Worm (Caenorhabditis elegans) whole organism, L4 larva: ENCODE data around the gene F07A11.4.

Source experiments
- D1046.2 ChIP-seq: fragments of 200-800 bp; sonication (Bioruptor generic); IDR thresholded peaks from 2 replicates; pipeline ENCODE4 v1.3.6; 2022; ENCODE audit warnings: missing genetic modification characterization, missing compliant biosample characterization
- F49E8.2 ChIP-seq: sonication (generic microtip); optimal IDR thresholded peaks from 2 replicates; lab custom pipeline; 2016; ENCODE audit warnings: missing compliant biosample characterization, mild to moderate bottlenecking, missing genetic modification characterization, borderline replicate concordance
- Y105C5A.15 ChIP-seq: fragments of 200-800 bp; sonication (Bioruptor generic); IDR thresholded peaks from 2 replicates; pipeline ENCODE4 v1.3.6; 2022; ENCODE audit warnings: missing genetic modification characterization, missing compliant biosample characterization
- Y48G9A.11 ChIP-seq: fragments of 200-800 bp; sonication (Bioruptor generic); IDR thresholded peaks from 2 replicates; pipeline ENCODE4 v1.3.6; 2022; ENCODE audit warnings: missing genetic modification reagents, missing genetic modification characterization, missing compliant biosample characterization
- Y5F2A.4 ChIP-seq: fragments of 200-800 bp; sonication (Bioruptor generic); optimal IDR thresholded peaks from 2 replicates; lab custom pipeline; 2018; ENCODE audit warnings: mild to moderate bottlenecking, missing genetic modification characterization, missing compliant biosample characterization
- arid-1 ChIP-seq: fragments of 200-800 bp; sonication (Bioruptor generic); conservative IDR thresholded peaks from 2 replicates; pipeline ENCODE4 v1.3.6; 2022; ENCODE audit warnings: missing genetic modification reagents, missing genetic modification characterization, missing compliant biosample characterization
- attf-4 ChIP-seq: sonication (generic microtip); optimal IDR thresholded peaks from 3 replicates; lab custom pipeline; 2017; ENCODE audit warnings: missing biosample characterization, missing genetic modification characterization
- ceh-20 ChIP-seq: fragments of 200-800 bp; sonication (Bioruptor generic); IDR thresholded peaks from 2 replicates; pipeline ENCODE4 v1.3.6; 2022; ENCODE audit warnings: missing genetic modification reagents, missing genetic modification characterization, missing compliant biosample characterization
- ces-1 ChIP-seq: fragments of 150-350 bp; sonication (generic microtip); optimal IDR thresholded peaks from 4 replicates; lab custom pipeline; 2014; ENCODE audit warnings: missing biosample characterization, missing genetic modification reagents, missing genetic modification characterization
- daf-16 ChIP-seq, 3 experiments: sonication (generic microtip); optimal IDR thresholded peaks; 2 replicates each; lab custom pipeline; 2016 to 2017; ENCODE audit warnings: missing genetic modification characterization in 3 of 3, missing genetic modification reagents in 3 of 3, mild to moderate bottlenecking in 2 of 3, missing compliant biosample characterization in 2 of 3, missing biosample characterization in 1 of 3, moderate library complexity in 1 of 3
- daf-19 ChIP-seq: fragments of 200-800 bp; sonication (Bioruptor generic); conservative IDR thresholded peaks from 2 replicates; pipeline ENCODE4 v1.3.6; 2022; ENCODE audit warnings: missing genetic modification characterization, missing compliant biosample characterization
- dmd-6 ChIP-seq: fragments of 200-800 bp; sonication (Bioruptor generic); IDR thresholded peaks from 2 replicates; pipeline ENCODE4 v1.3.6; 2022; ENCODE audit warnings: missing genetic modification reagents, missing genetic modification characterization, missing compliant biosample characterization
- dpl-1 ChIP-seq: fragments of 150-350 bp; optimal IDR thresholded peaks from 2 replicates; lab custom pipeline; 2014; ENCODE audit warnings: missing biosample characterization, missing genetic modification reagents, missing genetic modification characterization
- duxl-1 ChIP-seq: sonication (generic microtip); optimal IDR thresholded peaks from 2 replicates; lab custom pipeline; 2016; ENCODE audit warnings: mild to moderate bottlenecking, missing genetic modification characterization, moderate library complexity, missing compliant biosample characterization; ENCODE audit not compliant: poor library complexity
- dve-1 ChIP-seq: sonication (generic microtip); optimal IDR thresholded peaks from 2 replicates; lab custom pipeline; 2017; ENCODE audit warnings: antibody characterized with exemption, mild to moderate bottlenecking, missing genetic modification characterization, missing compliant biosample characterization; ENCODE audit not compliant: insufficient read depth
- egl-27 ChIP-seq: sonication (generic microtip); optimal IDR thresholded peaks from 3 replicates; lab custom pipeline; 2017; ENCODE audit warnings: missing biosample characterization, missing genetic modification reagents, missing genetic modification characterization
- fos-1 ChIP-seq: fragments of 150-350 bp; optimal IDR thresholded peaks from 2 replicates; lab custom pipeline; 2014; ENCODE audit warnings: missing biosample characterization, missing genetic modification characterization
- hlh-11 ChIP-seq: fragments of 200-800 bp; sonication (Bioruptor generic); optimal IDR thresholded peaks from 2 replicates; lab custom pipeline; 2018; ENCODE audit warnings: mild to moderate bottlenecking, missing genetic modification characterization, missing compliant biosample characterization
- hlh-30 ChIP-seq: sonication (generic microtip); optimal IDR thresholded peaks from 2 replicates; lab custom pipeline; 2017; ENCODE audit warnings: antibody characterized with exemption, mild to moderate bottlenecking, missing genetic modification characterization, missing compliant biosample characterization; ENCODE audit not compliant: insufficient read depth
- hmg-1.1 ChIP-seq: fragments of 200-800 bp; sonication (Bioruptor generic); IDR thresholded peaks from 2 replicates; pipeline ENCODE4 v1.3.6; 2022; ENCODE audit warnings: missing genetic modification reagents, missing genetic modification characterization, missing compliant biosample characterization
- jun-1 ChIP-seq: fragments of 150-350 bp; optimal IDR thresholded peaks from 2 replicates; lab custom pipeline; 2014; ENCODE audit warnings: missing biosample characterization, missing genetic modification reagents, missing genetic modification characterization
- lim-7 ChIP-seq: fragments of 200-800 bp; sonication (Bioruptor generic); IDR thresholded peaks from 2 replicates; pipeline ENCODE4 v1.3.6; 2022; ENCODE audit warnings: missing genetic modification characterization, missing compliant biosample characterization
- lin-15B ChIP-seq: fragments of 150-350 bp; sonication (generic microtip); optimal IDR thresholded peaks from 3 replicates; lab custom pipeline; 2014; ENCODE audit warnings: missing biosample characterization, missing genetic modification characterization
- lin-38 ChIP-seq: fragments of 200-800 bp; sonication (Bioruptor generic); IDR thresholded peaks from 2 replicates; pipeline ENCODE4 v1.3.6; 2022; ENCODE audit warnings: missing genetic modification reagents, missing genetic modification characterization, missing compliant biosample characterization
- lin-39 ChIP-seq: fragments of 150-350 bp; optimal IDR thresholded peaks from 2 replicates; lab custom pipeline; 2014; ENCODE audit warnings: missing biosample characterization, missing genetic modification reagents, missing genetic modification characterization
- madf-9 ChIP-seq: fragments of 200-800 bp; sonication (Bioruptor generic); conservative IDR thresholded peaks from 2 replicates; pipeline ENCODE4 v1.3.6; 2022; ENCODE audit warnings: missing genetic modification reagents, missing genetic modification characterization, missing compliant biosample characterization
- mdl-1 ChIP-seq, 2 experiments: fragments of 150-350 bp in 1 of 2; sonication (generic microtip) in 1 of 2; optimal IDR thresholded peaks; 2 replicates each; lab custom pipeline; 2014 to 2017; ENCODE audit warnings: missing biosample characterization in 2 of 2, missing genetic modification characterization in 2 of 2
- mdt-29 ChIP-seq: fragments of 200-800 bp; sonication (Bioruptor generic); IDR thresholded peaks from 2 replicates; pipeline ENCODE4 v1.3.6; 2022; ENCODE audit warnings: missing genetic modification reagents, missing genetic modification characterization, missing compliant biosample characterization
- mxl-2 ChIP-seq: fragments of 200-800 bp; sonication (Bioruptor generic); conservative IDR thresholded peaks from 2 replicates; pipeline ENCODE4 v1.3.6; 2022; ENCODE audit warnings: missing genetic modification reagents, missing genetic modification characterization, missing compliant biosample characterization
- mxl-3 ChIP-seq: fragments of 200-800 bp; sonication (Bioruptor generic); optimal IDR thresholded peaks from 2 replicates; lab custom pipeline; 2018; ENCODE audit warnings: mild to moderate bottlenecking, missing genetic modification characterization, missing compliant biosample characterization
- nhr-102 ChIP-seq: sonication (generic microtip); optimal IDR thresholded peaks from 2 replicates; lab custom pipeline; 2016; ENCODE audit warnings: mild to moderate bottlenecking, missing genetic modification characterization, moderate library complexity, missing compliant biosample characterization
- nhr-111 ChIP-seq: fragments of 200-800 bp; sonication (Bioruptor generic); optimal IDR thresholded peaks from 2 replicates; lab custom pipeline; 2018; ENCODE audit warnings: mild to moderate bottlenecking, missing genetic modification characterization, missing compliant biosample characterization
- nhr-42 ChIP-seq: fragments of 200-800 bp; sonication (Bioruptor generic); IDR thresholded peaks from 2 replicates; pipeline ENCODE4 v1.3.6; 2022; ENCODE audit warnings: missing genetic modification characterization, missing compliant biosample characterization
- nhr-6 ChIP-seq: fragments of 150-350 bp; optimal IDR thresholded peaks from 2 replicates; lab custom pipeline; 2014; ENCODE audit warnings: missing biosample characterization, missing genetic modification characterization
- nhr-76 ChIP-seq: fragments of 150-350 bp; optimal IDR thresholded peaks from 2 replicates; lab custom pipeline; 2014; ENCODE audit warnings: missing biosample characterization, missing genetic modification characterization
- nhr-77 ChIP-seq: fragments of 150-350 bp; optimal IDR thresholded peaks from 2 replicates; lab custom pipeline; 2014; ENCODE audit warnings: missing biosample characterization, missing genetic modification characterization
- pqm-1 ChIP-seq: sonication (generic microtip); optimal IDR thresholded peaks from 2 replicates; lab custom pipeline; 2017; ENCODE audit warnings: missing biosample characterization, missing genetic modification characterization
- saeg-2 ChIP-seq: fragments of 200-800 bp; sonication (Bioruptor generic); IDR thresholded peaks from 2 replicates; pipeline ENCODE4 v1.3.6; 2022; ENCODE audit warnings: missing genetic modification reagents, missing genetic modification characterization, missing compliant biosample characterization
- skn-1 ChIP-seq: fragments of 150-350 bp; optimal IDR thresholded peaks from 2 replicates; lab custom pipeline; 2014; ENCODE audit warnings: missing biosample characterization, missing genetic modification characterization
- spr-3 ChIP-seq: fragments of 200-800 bp; sonication (Bioruptor generic); optimal IDR thresholded peaks from 2 replicates; lab custom pipeline; 2018; ENCODE audit warnings: mild to moderate bottlenecking, missing genetic modification characterization, missing compliant biosample characterization
- tag-97 ChIP-seq: fragments of 200-800 bp; sonication (Bioruptor generic); IDR thresholded peaks from 2 replicates; pipeline ENCODE4 v1.3.6; 2022; ENCODE audit warnings: missing genetic modification characterization, missing compliant biosample characterization
- tra-1 ChIP-seq: fragments of 200-800 bp; sonication (Bioruptor generic); IDR thresholded peaks from 2 replicates; pipeline ENCODE4 v1.3.6; 2022; ENCODE audit warnings: missing genetic modification reagents, missing genetic modification characterization, missing compliant biosample characterization
- unc-62 ChIP-seq, 3 experiments: fragments of 150-350 bp in 1 of 3; sonication (generic microtip); optimal IDR thresholded peaks in 2 of 3; peaks in 1 of 3; 1 replicate in 1 of 3; 2 replicates in 2 of 3; lab custom pipeline; 2014 to 2017; ENCODE audit warnings: missing biosample characterization in 3 of 3, missing genetic modification characterization in 3 of 3, missing genetic modification reagents in 3 of 3, missing genotype in 1 of 3
- zag-1 ChIP-seq: fragments of 150-350 bp; optimal IDR thresholded peaks from 2 replicates; lab custom pipeline; 2014; ENCODE audit warnings: missing biosample characterization, missing genetic modification characterization
- zfp-2 ChIP-seq: sonication (generic microtip); optimal IDR thresholded peaks from 2 replicates; lab custom pipeline; 2016; ENCODE audit warnings: mild to moderate bottlenecking, missing genetic modification characterization, missing compliant biosample characterization
- zip-11 ChIP-seq: fragments of 200-800 bp; sonication (Bioruptor generic); IDR thresholded peaks from 2 replicates; pipeline ENCODE4 v1.3.6; 2022; ENCODE audit warnings: missing genetic modification characterization, missing compliant biosample characterization
- zip-2 ChIP-seq: fragments of 150-350 bp; optimal IDR thresholded peaks from 2 replicates; lab custom pipeline; 2014; ENCODE audit warnings: missing biosample characterization, missing genetic modification characterization

Gene F07A11.4

ce11 chrII:11611462-11611861, 10.7 kb downstream of the F07A11.4 start (continued):
- TF ChIP-seq Y105C5A.15 (no peak), lin-38 (GFP tag; lab: Robert Waterston, UW) (no peak), spr-3 (GFP tag; lab: Kevin White, UChicago) (no peak), duxl-1 (no peak), zip-2 (tag; lab: Kevin White, UChicago) (no peak), tag-97 (GFP tag; lab: Robert Waterston, UW) (no peak), nhr-102 (tag; lab: Kevin White, UChicago) (no peak), D1046.2 (GFP tag; lab: Robert Waterston, UW) (no peak), nhr-111 (GFP tag; lab: Kevin White, UChicago) (no peak), nhr-76 (tag; lab: Kevin White, UChicago) (no peak), F49E8.2 (tag; lab: Kevin White, UChicago) (no peak), tra-1 (GFP tag; lab: Robert Waterston, UW) (peak; percentile 66), daf-19 (GFP tag; lab: Robert Waterston, UW) (no peak), dpl-1 (GFP tag; lab: Kevin White, UChicago) (no peak), saeg-2 (no peak), nhr-6 (tag; lab: Kevin White, UChicago) (no peak), fos-1 (no peak), nhr-77 (tag; lab: Kevin White, UChicago) (peak; percentile 44), zag-1 (tag; lab: Kevin White, UChicago) (no peak), skn-1 (tag; lab: Kevin White, UChicago) (no peak), Y48G9A.11 (GFP tag; lab: Robert Waterston, UW) (no peak), madf-9 (GFP tag; lab: Robert Waterston, UW) (no peak), hmg-1.1 (GFP tag; lab: Robert Waterston, UW) (no peak), attf-4 (tag; lab: Kevin White, UChicago) (no peak), pqm-1 (tag; lab: Kevin White, UChicago) (peak; percentile 62), nhr-42 (GFP tag; lab: Robert Waterston, UW) (no peak), ces-1 (no peak), mdl-1 (tag; optimal IDR thresholded peaks at IDR 0.05; lab: Kevin White, UChicago) (no peak), mxl-2 (peak; percentile 53; the same call in 1 of the 2 replicates), ceh-20 (GFP tag; lab: Robert Waterston, UW) (no peak), lin-15B (tag; lab: Kevin White, UChicago) (no peak), Y5F2A.4 (GFP tag; lab: Kevin White, UChicago) (no peak)
- TF ChIP-seq, all 104 proteins: peak for 13

- 0 out of 2 replicates have a peak, but pooled peaks have one; percentile 51 for TF ChIP-seq lim-7
- peak; percentile 17 for TF ChIP-seq hlh-11 (tag; lab: Kevin White, UChicago)
- TF ChIP-seq zip-11 (GFP tag; lab: Robert Waterston, UW) = no peak
- peak; percentile 9 for TF ChIP-seq mxl-3 (GFP tag; lab: Kevin White, UChicago)
- TF ChIP-seq madf-9 (GFP tag; lab: Robert Waterston, UW) = no peak
- TF ChIP-seq arid-1 (GFP tag; lab: Robert Waterston, UW) = no peak
- no peak for TF ChIP-seq mdt-29 (GFP tag; lab: Robert Waterston, UW)
- TF ChIP-seq unc-62 (GFP tag; optimal IDR thresholded peaks at IDR 0.05 in 1 of 2; lab: Kevin White, UChicago) = no peak
- TF ChIP-seq unc-62 (tag; optimal IDR thresholded peaks at IDR 0.05; lab: Kevin White, UChicago) = no peak
- TF ChIP-seq hlh-30 (tag; lab: Kevin White, UChicago) = peak; percentile 52
- no peak for TF ChIP-seq attf-4 (tag; lab: Kevin White, UChicago)
- peak in 1 of 2 experiments; percentile 29 for TF ChIP-seq mdl-1 (tag; optimal IDR thresholded peaks at IDR 0.05; lab: Kevin White, UChicago)
- no peak for TF ChIP-seq zfp-2
- peak; percentile 2 for TF ChIP-seq dve-1 (tag; lab: Kevin White, UChicago)
- no peak for TF ChIP-seq jun-1
- no peak for TF ChIP-seq egl-27 (tag; lab: Kevin White, UChicago)
- TF ChIP-seq dmd-6 = peak; percentile 50
- TF ChIP-seq daf-16 (GFP tag; optimal IDR thresholded peaks at IDR 0.05; lab: Kevin White, UChicago) = no peak
- TF ChIP-seq daf-16 (tag; optimal IDR thresholded peaks at IDR 0.05; lab: Kevin White, UChicago) = peak; percentile 57
- TF ChIP-seq pqm-1 (tag; lab: Kevin White, UChicago) = no peak
- TF ChIP-seq lin-38 (GFP tag; lab: Robert Waterston, UW) = no peak
- TF ChIP-seq lin-39 (tag; lab: Kevin White, UChicago) = no peak
These were observed 11.4 kb downstream of the F07A11.4 start, which contains the start of gene F07A11.5 for ce11 chrII:11612034-11612723. Gene F07A11.5, plus strand, starts transcription at chrII:11612300.
